Worm (Caenorhabditis elegans) whole organism, late embryonic: ENCODE data around the gene unc-27.

Experiments used
- C08G9.2 ChIP-seq: sonication (generic microtip); optimal IDR thresholded peaks from 2 replicates; lab custom pipeline; 2016; ENCODE audit warnings: mild to moderate bottlenecking, missing genetic modification characterization, moderate library complexity, missing compliant biosample characterization
- C38D4.7 ChIP-seq: fragments of 200-800 bp; sonication (Bioruptor generic); optimal IDR thresholded peaks from 2 replicates; lab custom pipeline; 2018; ENCODE audit warnings: mild to moderate bottlenecking, missing genetic modification characterization, moderate library complexity, missing compliant biosample characterization
- F13H6.1 ChIP-seq: sonication (generic microtip); optimal IDR thresholded peaks from 2 replicates; lab custom pipeline; 2016; ENCODE audit warnings: missing genetic modification characterization, missing compliant biosample characterization
- K02D7.2 ChIP-seq: sonication (generic microtip); optimal IDR thresholded peaks from 2 replicates; lab custom pipeline; 2017; ENCODE audit warnings: mild to moderate bottlenecking, missing genetic modification characterization, missing compliant biosample characterization
- K09A11.1 ChIP-seq: sonication (generic microtip); optimal IDR thresholded peaks from 2 replicates; lab custom pipeline; 2017; ENCODE audit warnings: antibody characterized with exemption, mild to moderate bottlenecking, missing genetic modification characterization, missing compliant biosample characterization; ENCODE audit not compliant: insufficient read depth
- Y22D7AL.16 ChIP-seq: sonication (generic microtip); optimal IDR thresholded peaks from 2 replicates; lab custom pipeline; 2016; ENCODE audit warnings: missing genetic modification characterization, missing compliant biosample characterization
- ahr-1 ChIP-seq: sonication (generic microtip); optimal IDR thresholded peaks from 2 replicates; lab custom pipeline; 2016; ENCODE audit warnings: missing genetic modification characterization, missing compliant biosample characterization
- ceh-14 ChIP-seq: sonication (generic microtip); optimal IDR thresholded peaks from 2 replicates; lab custom pipeline; 2016; ENCODE audit warnings: missing genotype, missing genetic modification characterization, missing compliant biosample characterization
- ceh-19 ChIP-seq: fragments of 200-800 bp; sonication (Bioruptor generic); optimal IDR thresholded peaks from 2 replicates; lab custom pipeline; 2018; ENCODE audit warnings: mild to moderate bottlenecking, missing genetic modification characterization, missing compliant biosample characterization
- ceh-2 ChIP-seq: sonication (generic microtip); optimal IDR thresholded peaks from 2 replicates; lab custom pipeline; 2016; ENCODE audit warnings: missing genotype, missing genetic modification characterization, missing compliant biosample characterization
- ceh-30 ChIP-seq: fragments of 150-350 bp; optimal IDR thresholded peaks from 2 replicates; lab custom pipeline; 2014; ENCODE audit warnings: missing biosample characterization, missing genetic modification characterization
- ceh-31 ChIP-seq: sonication (generic microtip); optimal IDR thresholded peaks from 2 replicates; lab custom pipeline; 2016; ENCODE audit warnings: missing genetic modification characterization, missing compliant biosample characterization
- ceh-45 ChIP-seq: fragments of 200-800 bp; sonication (Bioruptor generic); IDR thresholded peaks from 2 replicates; pipeline ENCODE4 v1.3.6; 2022; ENCODE audit warnings: missing genetic modification reagents, missing genetic modification characterization, missing compliant biosample characterization
- ceh-48 ChIP-seq: sonication (generic microtip); optimal IDR thresholded peaks from 2 replicates; lab custom pipeline; 2016; ENCODE audit warnings: missing genetic modification characterization, inconsistent platforms, missing compliant biosample characterization
- ceh-6 ChIP-seq: fragments of 200-800 bp; sonication (Bioruptor generic); optimal IDR thresholded peaks from 2 replicates; lab custom pipeline; 2018; ENCODE audit warnings: mild to moderate bottlenecking, missing genetic modification characterization, missing compliant biosample characterization
- ceh-9 ChIP-seq: sonication (generic microtip); optimal IDR thresholded peaks from 2 replicates; lab custom pipeline; 2016; ENCODE audit warnings: mild to moderate bottlenecking, missing genetic modification characterization, inconsistent platforms, missing compliant biosample characterization
- che-1 ChIP-seq: sonication (generic microtip); optimal IDR thresholded peaks from 2 replicates; lab custom pipeline; 2016; ENCODE audit warnings: mild to moderate bottlenecking, missing genetic modification characterization, missing compliant biosample characterization
- dmd-4 ChIP-seq: sonication (generic microtip); optimal IDR thresholded peaks from 2 replicates; lab custom pipeline; 2016; ENCODE audit warnings: borderline replicate concordance, missing genetic modification characterization, missing compliant biosample characterization
- elt-2 ChIP-seq: sonication (generic microtip); optimal IDR thresholded peaks from 2 replicates; lab custom pipeline; 2016; ENCODE audit warnings: missing genetic modification reagents, missing genetic modification characterization, missing compliant biosample characterization
- elt-4 ChIP-seq: sonication (generic microtip); optimal IDR thresholded peaks from 2 replicates; lab custom pipeline; 2016; ENCODE audit warnings: missing genetic modification characterization, missing compliant biosample characterization
- ets-4 ChIP-seq: sonication (generic microtip); optimal IDR thresholded peaks from 2 replicates; lab custom pipeline; 2016; ENCODE audit warnings: missing genetic modification characterization, missing compliant biosample characterization
- eyg-1 ChIP-seq: sonication (generic microtip); optimal IDR thresholded peaks from 2 replicates; lab custom pipeline; 2016; ENCODE audit warnings: missing genotype, missing genetic modification characterization, missing compliant biosample characterization
- fkh-10 ChIP-seq: fragments of 150-350 bp; optimal IDR thresholded peaks from 2 replicates; lab custom pipeline; 2014; ENCODE audit warnings: missing biosample characterization, missing genetic modification reagents, missing genetic modification characterization
- fkh-6 ChIP-seq: sonication (generic microtip); optimal IDR thresholded peaks from 2 replicates; lab custom pipeline; 2016; ENCODE audit warnings: missing genetic modification characterization, missing compliant biosample characterization
- hlh-13 ChIP-seq: fragments of 200-800 bp; sonication (Bioruptor generic); optimal IDR thresholded peaks from 2 replicates; lab custom pipeline; 2018; ENCODE audit warnings: mild to moderate bottlenecking, missing genetic modification characterization, missing compliant biosample characterization
- hlh-15 ChIP-seq: sonication (generic microtip); optimal IDR thresholded peaks from 2 replicates; lab custom pipeline; 2016; ENCODE audit warnings: missing genetic modification characterization, missing compliant biosample characterization
- hlh-30 ChIP-seq: sonication (generic microtip); optimal IDR thresholded peaks from 2 replicates; lab custom pipeline; 2017; ENCODE audit warnings: antibody characterized with exemption, missing genetic modification characterization, missing compliant biosample characterization; ENCODE audit not compliant: insufficient read depth
- hlh-8 ChIP-seq: sonication (generic microtip); optimal IDR thresholded peaks from 2 replicates; lab custom pipeline; 2016; ENCODE audit warnings: missing genotype, missing genetic modification characterization, missing compliant biosample characterization
- lim-6 ChIP-seq: sonication (generic microtip); optimal IDR thresholded peaks from 2 replicates; lab custom pipeline; 2016; ENCODE audit warnings: missing genetic modification characterization, missing compliant biosample characterization
- lin-11 ChIP-seq: fragments of 200-800 bp; sonication (Bioruptor generic); optimal IDR thresholded peaks from 2 replicates; lab custom pipeline; 2018; ENCODE audit warnings: mild to moderate bottlenecking, missing genetic modification characterization, missing compliant biosample characterization
- madf-2 ChIP-seq: sonication (generic microtip); optimal IDR thresholded peaks from 2 replicates; lab custom pipeline; 2017; ENCODE audit warnings: missing genetic modification characterization, missing compliant biosample characterization
- mec-3 ChIP-seq: sonication (generic microtip); optimal IDR thresholded peaks from 2 replicates; lab custom pipeline; 2016; ENCODE audit warnings: borderline replicate concordance, missing genetic modification characterization, missing compliant biosample characterization
- nfya-1 ChIP-seq: sonication (generic microtip); optimal IDR thresholded peaks from 2 replicates; lab custom pipeline; 2017; ENCODE audit warnings: missing genetic modification characterization, mild to moderate bottlenecking, missing compliant biosample characterization, antibody characterized with exemption, moderate library complexity
- nhr-11 ChIP-seq: fragments of 150-350 bp; optimal IDR thresholded peaks from 2 replicates; lab custom pipeline; 2014; ENCODE audit warnings: missing biosample characterization, missing genetic modification characterization
- nhr-232 ChIP-seq: sonication (generic microtip); optimal IDR thresholded peaks from 2 replicates; lab custom pipeline; 2016; ENCODE audit warnings: missing genetic modification characterization, missing compliant biosample characterization
- odd-2 ChIP-seq: sonication (generic microtip); optimal IDR thresholded peaks from 2 replicates; lab custom pipeline; 2017; ENCODE audit warnings: antibody characterized with exemption, mild to moderate bottlenecking, missing genetic modification characterization, missing compliant biosample characterization
- pag-3 ChIP-seq: sonication (generic microtip); optimal IDR thresholded peaks from 2 replicates; lab custom pipeline; 2016; ENCODE audit warnings: missing compliant biosample characterization, missing genetic modification characterization, borderline replicate concordance
- pax-1 ChIP-seq: fragments of 150-350 bp; optimal IDR thresholded peaks from 2 replicates; lab custom pipeline; 2014; ENCODE audit warnings: missing biosample characterization, missing genetic modification characterization
- pha-2 ChIP-seq: sonication (generic microtip); optimal IDR thresholded peaks from 2 replicates; lab custom pipeline; 2017; ENCODE audit warnings: mild to moderate bottlenecking, missing genetic modification characterization, missing compliant biosample characterization
- pha-4 ChIP-seq: fragments of 150-350 bp; optimal IDR thresholded peaks from 2 replicates; lab custom pipeline; 2018; ENCODE audit warnings: missing biosample characterization, missing genetic modification reagents, missing genetic modification characterization
- sdc-2 ChIP-seq: sonication (generic microtip); optimal IDR thresholded peaks from 2 replicates; lab custom pipeline; 2016; ENCODE audit warnings: missing genotype, missing genetic modification characterization, missing compliant biosample characterization
- sox-2 ChIP-seq: fragments of 200-800 bp; sonication (Bioruptor generic); IDR thresholded peaks from 2 replicates; pipeline ENCODE4 v1.3.6; 2022; ENCODE audit warnings: missing genetic modification reagents, missing genetic modification characterization, missing compliant biosample characterization
- sox-4 ChIP-seq: sonication (generic microtip); optimal IDR thresholded peaks from 2 replicates; lab custom pipeline; 2017; ENCODE audit warnings: mild to moderate bottlenecking, missing genetic modification characterization, inconsistent platforms, missing compliant biosample characterization
- syd-9 ChIP-seq: sonication (generic microtip); optimal IDR thresholded peaks from 2 replicates; lab custom pipeline; 2016; ENCODE audit warnings: mild to moderate bottlenecking, missing genetic modification characterization, moderate library complexity, missing compliant biosample characterization
- tbx-2 ChIP-seq: sonication (generic microtip); optimal IDR thresholded peaks from 2 replicates; lab custom pipeline; 2016; ENCODE audit warnings: missing genetic modification characterization, missing compliant biosample characterization
- tbx-7 ChIP-seq: sonication (generic microtip); optimal IDR thresholded peaks from 2 replicates; lab custom pipeline; 2016; ENCODE audit warnings: missing genotype, missing genetic modification characterization, missing compliant biosample characterization
- ttx-3 ChIP-seq: sonication (generic microtip); optimal IDR thresholded peaks from 2 replicates; lab custom pipeline; 2016; ENCODE audit warnings: missing genetic modification reagents, missing genetic modification characterization, missing compliant biosample characterization
- unc-42 ChIP-seq: sonication (generic microtip); optimal IDR thresholded peaks from 2 replicates; lab custom pipeline; 2016; ENCODE audit warnings: missing genotype, missing genetic modification characterization, missing compliant biosample characterization
- unc-55 ChIP-seq: sonication (generic microtip); optimal IDR thresholded peaks from 2 replicates; lab custom pipeline; 2017; ENCODE audit warnings: missing biosample characterization, missing genetic modification reagents, missing genetic modification characterization
- unc-86 ChIP-seq: sonication (generic microtip); optimal IDR thresholded peaks from 2 replicates; lab custom pipeline; 2016; ENCODE audit warnings: missing genetic modification characterization, missing compliant biosample characterization
- zip-5 ChIP-seq: sonication (generic microtip); optimal IDR thresholded peaks from 2 replicates; lab custom pipeline; 2016; ENCODE audit warnings: missing genetic modification characterization, missing compliant biosample characterization
- ztf-16 ChIP-seq: sonication (generic microtip); optimal IDR thresholded peaks from 2 replicates; lab custom pipeline; 2017; ENCODE audit warnings: missing genetic modification characterization, missing compliant biosample characterization

The unc-27 gene

ce11 chrX:8835887-8836348 lies 46.7 kb downstream of the unc-27 start, which contains the start of gene C28G1.2:
Gene C28G1.2, plus strand, starts transcription at chrX:8836016.
- TF ChIP-seq syd-9 (tag; lab: Kevin White, UChicago) (peak; percentile 96), ceh-45 (GFP tag; lab: Robert Waterston, UW) (peak; percentile 94), K09A11.1 (tag; lab: Kevin White, UChicago) (peak; percentile 87), unc-55 (GFP tag; lab: Kevin White, UChicago) (peak; percentile 25), ttx-3 (peak; percentile 95), ceh-19 (peak; percentile 95), elt-4 (peak; percentile 90), hlh-13 (GFP tag; lab: Kevin White, UChicago) (peak; percentile 97), hlh-15 (tag; lab: Kevin White, UChicago) (peak; percentile 91), ceh-48 (peak; percentile 89), ceh-14 (peak; percentile 92), lim-6 (tag; lab: Kevin White, UChicago) (peak; percentile 74), zip-5 (peak; percentile 80), F13H6.1 (tag; lab: Kevin White, UChicago) (peak; percentile 94), sdc-2 (tag; lab: Kevin White, UChicago) (peak; percentile 93), ceh-30 (peak; percentile 88), K02D7.2 (tag; lab: Kevin White, UChicago) (peak; percentile 94), ets-4 (tag; lab: Kevin White, UChicago) (peak; percentile 52), dmd-4 (peak; percentile 91), nfya-1 (peak; percentile 89), ceh-31 (tag; lab: Kevin White, UChicago) (peak; percentile 93), Y22D7AL.16 (peak; percentile 96), ceh-9 (tag; lab: Kevin White, UChicago) (peak; percentile 87), ztf-16 (tag; lab: Kevin White, UChicago) (peak; percentile 93), unc-86 (tag; lab: Kevin White, UChicago) (peak; percentile 94), lin-11 (tag; lab: Kevin White, UChicago) (peak; percentile 91), ceh-6 (GFP tag; lab: Kevin White, UChicago) (peak; percentile 95), elt-2 (tag; lab: Kevin White, UChicago) (peak; percentile 96), ceh-2 (tag; lab: Kevin White, UChicago) (peak; percentile 89), madf-2 (tag; lab: Kevin White, UChicago) (peak; percentile 93), pag-3 (peak; percentile 86), C38D4.7 (GFP tag; lab: Kevin White, UChicago) (peak; percentile 92), unc-42 (tag; lab: Kevin White, UChicago) (peak; percentile 93), C08G9.2 (tag; lab: Kevin White, UChicago) (peak; percentile 87), pha-2 (tag; lab: Kevin White, UChicago) (peak; percentile 94), tbx-2 (tag; lab: Kevin White, UChicago) (peak; percentile 95), sox-4 (peak; percentile 94), pha-4 (no peak), odd-2 (tag; lab: Kevin White, UChicago) (peak; percentile 71), nhr-11 (no peak), fkh-10 (GFP tag; lab: Kevin White, UChicago) (peak; percentile 80), nhr-232 (tag; lab: Kevin White, UChicago) (peak; percentile 90), mec-3 (peak; percentile 75), hlh-30 (peak; percentile 76), hlh-8 (tag; lab: Kevin White, UChicago) (peak; percentile 87), sox-2 (GFP tag; lab: Robert Waterston, UW) (peak; percentile 86), che-1 (tag; lab: Kevin White, UChicago) (peak; percentile 93), ahr-1 (tag; lab: Kevin White, UChicago) (peak; percentile 92), eyg-1 (peak; percentile 95), pax-1 (tag; lab: Kevin White, UChicago) (peak; percentile 26), tbx-7 (tag; lab: Kevin White, UChicago) (peak; percentile 77), fkh-6 (tag; lab: Kevin White, UChicago) (peak; percentile 91)
